Worm (Caenorhabditis elegans): Measurements from ENCODE around the gene W03C9.5.

W03C9.5 gene

ce11 chrII:11960596-11961217, 6.6 kb downstream of the W03C9.5 start (continued):
- no peak for TF ChIP-seq nhr-237 (tag; optimal IDR thresholded peaks at IDR 0.05)
- TF ChIP-seq nhr-10 (tag; optimal IDR thresholded peaks at IDR 0.05), result no peak
- peak; percentile 99 for TF ChIP-seq vab-7 (GFP tag; IDR thresholded peaks at IDR 0.05)
- TF ChIP-seq dve-1 (tag; optimal IDR thresholded peaks at IDR 0.05; ENCODE audit: insufficient read depth), result peak; percentile 80
- peak; percentile 45 for TF ChIP-seq R02D3.7 (tag; optimal IDR thresholded peaks at IDR 0.05)

DNA sequence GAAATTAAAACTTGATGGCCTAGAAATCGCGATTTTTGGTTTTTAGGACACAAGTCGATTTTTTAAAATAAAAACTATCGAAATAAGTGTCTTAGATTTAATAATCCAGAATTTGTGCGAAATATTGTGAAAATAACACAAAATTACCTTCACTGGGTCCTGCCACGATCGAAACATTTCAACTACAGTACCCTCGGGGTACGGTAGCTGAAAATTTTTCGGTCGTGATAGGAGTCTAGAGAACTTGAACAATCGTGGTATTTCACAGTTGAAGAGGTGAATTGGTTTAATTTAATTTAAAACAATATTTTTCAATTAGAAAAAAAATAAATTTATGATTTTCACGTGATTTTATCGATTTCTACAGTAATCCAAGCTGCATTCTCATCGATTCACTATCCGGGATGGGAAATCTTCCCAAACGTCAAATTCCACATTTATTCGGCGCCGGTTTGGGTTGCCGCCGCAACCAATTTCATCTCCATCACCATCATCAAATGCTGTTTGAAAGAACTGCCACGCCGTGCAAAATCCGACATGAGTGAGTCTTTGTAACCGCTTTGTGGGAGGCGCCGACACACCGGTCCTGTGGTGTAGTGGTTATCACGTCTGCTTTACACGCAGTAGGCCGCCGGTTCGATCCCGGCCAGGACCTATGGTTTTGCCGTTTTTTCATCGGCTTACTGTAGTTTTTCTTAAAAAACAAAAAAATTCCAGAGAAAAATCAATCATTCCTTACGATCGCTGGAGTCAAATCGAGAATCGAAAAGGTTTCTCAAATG, 8.4 kb downstream of the W03C9.5 start:
- TF ChIP-seq daf-16 (GFP tag; optimal IDR thresholded peaks at IDR 0.05) (no peak), daf-16 (tag; optimal IDR thresholded peaks at IDR 0.05) (peak; percentile 41), ceh-20 (GFP tag; IDR thresholded peaks at IDR 0.05) (no peak), zag-1 (tag; optimal IDR thresholded peaks at IDR 0.05) (no peak), lin-15B (tag; optimal IDR thresholded peaks at IDR 0.05) (no peak), nhr-42 (GFP tag; IDR thresholded peaks at IDR 0.05) (no peak), nhr-102 (tag; optimal IDR thresholded peaks at IDR 0.05) (no peak), aly-2 (tag; optimal IDR thresholded peaks at IDR 0.05) (no peak), lim-7 (GFP tag; IDR thresholded peaks at IDR 0.05) (no peak), snpc-1.2 (GFP tag; IDR thresholded peaks at IDR 0.05) (peak; percentile 66; the same call in 1 of the 2 replicates), madf-9 (GFP tag; conservative IDR thresholded peaks at IDR 0.05) (0 out of 2 replicates have a peak, but pooled peaks have one; percentile 48), gei-8 (GFP tag; optimal IDR thresholded peaks at IDR 0.05) (no peak), jun-1 (tag; optimal IDR thresholded peaks at IDR 0.05) (no peak), fkh-10 (GFP tag; optimal IDR thresholded peaks at IDR 0.05) (peak; percentile 49), egl-27 (tag; optimal IDR thresholded peaks at IDR 0.05) (no peak), zip-11 (GFP tag; IDR thresholded peaks at IDR 0.05) (no peak), duxl-1 (tag; optimal IDR thresholded peaks at IDR 0.05; ENCODE audit: poor library complexity) (no peak), cey-2 (tag; optimal IDR thresholded peaks at IDR 0.05; ENCODE audit: borderline replicate concordance, insufficient read depth) (no peak), lir-3 (tag; optimal IDR thresholded peaks at IDR 0.05) (peak; percentile 19), dmd-6 (GFP tag; IDR thresholded peaks at IDR 0.05) (no peak; the same call in 1 of the 2 replicates), attf-4 (tag; optimal IDR thresholded peaks at IDR 0.05) (no peak), daf-8 (GFP tag; IDR thresholded peaks at IDR 0.05) (no peak), unc-39 (tag; optimal IDR thresholded peaks at IDR 0.05) (no peak), tag-97 (GFP tag; IDR thresholded peaks at IDR 0.05) (no peak), D1046.2 (GFP tag; IDR thresholded peaks at IDR 0.05) (no peak), ceh-44 (GFP tag; IDR thresholded peaks at IDR 0.05) (no peak), hif-1 (tag; optimal IDR thresholded peaks at IDR 0.05) (peak in 1 of 2 experiments; percentile 42), lsy-2 (tag; optimal IDR thresholded peaks at IDR 0.05) (peak in 1 of 2 experiments; percentile 53), Y48G9A.11 (GFP tag; IDR thresholded peaks at IDR 0.05) (no peak), zfp-2 (tag; optimal IDR thresholded peaks at IDR 0.05) (no peak), nhr-25 (tag; optimal IDR thresholded peaks at IDR 0.05; ENCODE audit: borderline replicate concordance, insufficient read depth) (peak; percentile 33), nhr-11 (tag; optimal IDR thresholded peaks at IDR 0.05) (no peak), mxl-3 (GFP tag; optimal IDR thresholded peaks at IDR 0.05) (no peak), ztf-11 (tag; optimal IDR thresholded peaks at IDR 0.05) (no peak), zip-2 (tag; optimal IDR thresholded peaks at IDR 0.05) (no peak), ceh-82 (tag; optimal IDR thresholded peaks at IDR 0.05) (no peak), dpl-1 (GFP tag; optimal IDR thresholded peaks at IDR 0.05) (peak; percentile 33), lin-29 (GFP tag; IDR thresholded peaks at IDR 0.05) (no peak), T26A8.4 (GFP tag; IDR thresholded peaks at IDR 0.05) (no peak), mep-1 (tag; optimal IDR thresholded peaks at IDR 0.05) (peak; percentile 68), ctbp-1 (GFP tag; IDR thresholded peaks at IDR 0.05) (no peak), nhr-76 (tag; optimal IDR thresholded peaks at IDR 0.05) (no peak), mdl-1 (tag; optimal IDR thresholded peaks at IDR 0.05) (no peak)

Measured in whole organism, L4 larva.